Worm (Caenorhabditis elegans): ENCODE data around the gene M01H9.10.
A peak's percentile ranks its signal among the peaks of the same experiment; 100 is the strongest.

The M01H9.10 gene

ce11 chrIV:4482531-4482930 lies 2.6 kb upstream of the M01H9.10 start, which contains the start of gene M01H9.4 (continued):
- TF ChIP-seq R02D3.7 (tag; optimal IDR thresholded peaks at IDR 0.05): no peak
- TF ChIP-seq Y75B8A.6 (GFP tag; IDR thresholded peaks at IDR 0.05): no peak
- no peak for TF ChIP-seq spr-1 (tag; optimal IDR thresholded peaks at IDR 0.05)
- TF ChIP-seq nhr-111 (GFP tag; optimal IDR thresholded peaks at IDR 0.05): no peak
- TF ChIP-seq php-3 (GFP tag; IDR thresholded peaks at IDR 0.05): no peak
- TF ChIP-seq nhr-6 (tag; optimal IDR thresholded peaks at IDR 0.05): no peak
- TF ChIP-seq mep-1 (tag; optimal IDR thresholded peaks at IDR 0.05): no peak
- no peak for TF ChIP-seq fkh-10 (GFP tag; optimal IDR thresholded peaks at IDR 0.05)
- TF ChIP-seq daf-16 (GFP tag; optimal IDR thresholded peaks at IDR 0.05): no peak
- TF ChIP-seq daf-16 (tag; optimal IDR thresholded peaks at IDR 0.05): peak; percentile 94
- no peak for TF ChIP-seq Y5F2A.4 (GFP tag; optimal IDR thresholded peaks at IDR 0.05)
- TF ChIP-seq ZK337.2 (GFP tag; IDR thresholded peaks at IDR 0.05): no peak
- no peak for TF ChIP-seq duxl-1 (tag; optimal IDR thresholded peaks at IDR 0.05; ENCODE audit: poor library complexity)
- no peak for TF ChIP-seq unc-130 (GFP tag; optimal IDR thresholded peaks at IDR 0.05)
- TF ChIP-seq ztf-7 (tag; optimal IDR thresholded peaks at IDR 0.05): no peak
- no peak for TF ChIP-seq unc-62 (GFP tag; optimal IDR thresholded peaks at IDR 0.05 in 1 of 2)
- no peak for TF ChIP-seq unc-62 (tag; optimal IDR thresholded peaks at IDR 0.05)
- TF ChIP-seq T20F7.1 (GFP tag; optimal IDR thresholded peaks at IDR 0.05): no peak
- no peak for TF ChIP-seq aly-2 (tag; optimal IDR thresholded peaks at IDR 0.05)
- no peak for TF ChIP-seq rbr-2 (tag; optimal IDR thresholded peaks at IDR 0.05)
- no peak for TF ChIP-seq lin-38 (GFP tag; IDR thresholded peaks at IDR 0.05)

- TF ChIP-seq dmd-8 (GFP tag; IDR thresholded peaks at IDR 0.05) (no peak), nhr-25 (tag; optimal IDR thresholded peaks at IDR 0.05; ENCODE audit: borderline replicate concordance, insufficient read depth) (no peak), R02D3.7 (tag; optimal IDR thresholded peaks at IDR 0.05) (no peak), nhr-76 (tag; optimal IDR thresholded peaks at IDR 0.05) (no peak), F26F4.8 (GFP tag; conservative IDR thresholded peaks at IDR 0.05) (no peak), lin-29 (GFP tag; IDR thresholded peaks at IDR 0.05) (no peak), hlh-11 (tag; optimal IDR thresholded peaks at IDR 0.05) (no peak), nhr-102 (tag; optimal IDR thresholded peaks at IDR 0.05) (no peak), spr-1 (tag; optimal IDR thresholded peaks at IDR 0.05) (no peak), ztf-11 (tag; optimal IDR thresholded peaks at IDR 0.05) (no peak), nhr-42 (GFP tag; IDR thresholded peaks at IDR 0.05) (no peak), zag-1 (tag; optimal IDR thresholded peaks at IDR 0.05) (no peak), ceh-32 (tag; optimal IDR thresholded peaks at IDR 0.05; ENCODE audit: poor library complexity) (no peak), pqm-1 (tag; optimal IDR thresholded peaks at IDR 0.05) (peak; percentile 6), dmd-6 (GFP tag; IDR thresholded peaks at IDR 0.05) (no peak), nhr-28 (tag; optimal IDR thresholded peaks at IDR 0.05) (peak; percentile 31), lim-7 (GFP tag; IDR thresholded peaks at IDR 0.05) (no peak), F10B5.3 (tag; optimal IDR thresholded peaks at IDR 0.05) (no peak), lir-3 (tag; optimal IDR thresholded peaks at IDR 0.05) (no peak), dve-1 (tag; optimal IDR thresholded peaks at IDR 0.05; ENCODE audit: insufficient read depth) (peak; percentile 13), hlh-30 (tag; optimal IDR thresholded peaks at IDR 0.05; ENCODE audit: insufficient read depth) (peak; percentile 41), ceh-44 (GFP tag; IDR thresholded peaks at IDR 0.05) (no peak), nhr-237 (tag; optimal IDR thresholded peaks at IDR 0.05) (no peak), daf-16 (GFP tag; optimal IDR thresholded peaks at IDR 0.05) (no peak), daf-16 (tag; optimal IDR thresholded peaks at IDR 0.05) (peak; percentile 59), fkh-10 (GFP tag; optimal IDR thresholded peaks at IDR 0.05) (no peak), zip-2 (tag; optimal IDR thresholded peaks at IDR 0.05) (no peak), ceh-20 (GFP tag; IDR thresholded peaks at IDR 0.05) (no peak)
Measured at ce11 chrIV:4481298-4481697, 1.4 kb upstream of the M01H9.10 start.

Measured in whole organism, L4 larva.